Worm (Caenorhabditis elegans) whole organism, early embryonic: Measurements from ENCODE around the gene srg-62.

Source experiments
- B0310.2 ChIP-seq: sonication (generic microtip); optimal IDR thresholded peaks from 2 replicates; lab custom pipeline; 2016; ENCODE audit warnings: mild to moderate bottlenecking, missing genetic modification characterization, missing compliant biosample characterization
- F13C5.2 ChIP-seq: sonication (generic microtip); optimal IDR thresholded peaks from 2 replicates; lab custom pipeline; 2017; ENCODE audit warnings: mild to moderate bottlenecking, missing genetic modification characterization, inconsistent platforms, missing compliant biosample characterization
- aly-1 ChIP-seq: sonication (generic microtip); optimal IDR thresholded peaks from 2 replicates; lab custom pipeline; 2016; ENCODE audit warnings: missing genetic modification characterization, missing compliant biosample characterization
- ama-1 ChIP-seq: fragments of 150-350 bp; optimal IDR thresholded peaks from 2 replicates; lab custom pipeline; 2014
- ceh-13 ChIP-seq: fragments of 200-800 bp; sonication (Bioruptor generic); optimal IDR thresholded peaks from 2 replicates; lab custom pipeline; 2018; ENCODE audit warnings: mild to moderate bottlenecking, missing genetic modification characterization, missing compliant biosample characterization
- ceh-36 ChIP-seq: sonication (generic microtip); optimal IDR thresholded peaks from 2 replicates; lab custom pipeline; 2016; ENCODE audit warnings: missing genetic modification characterization, inconsistent platforms, missing compliant biosample characterization
- ets-7 ChIP-seq: sonication (generic microtip); optimal IDR thresholded peaks from 2 replicates; lab custom pipeline; 2016; ENCODE audit warnings: missing genotype, missing genetic modification characterization, missing compliant biosample characterization
- flt-1 ChIP-seq: fragments of 200-800 bp; sonication (Bioruptor generic); IDR thresholded peaks from 2 replicates; pipeline ENCODE4 v1.3.6; 2022; ENCODE audit warnings: missing genetic modification characterization, missing compliant biosample characterization
- hmbx-1 ChIP-seq: sonication (generic microtip); optimal IDR thresholded peaks from 2 replicates; lab custom pipeline; 2016; ENCODE audit warnings: mild to moderate bottlenecking, missing genetic modification characterization, missing compliant biosample characterization
- hmg-4 ChIP-seq: fragments of 200-800 bp; sonication (Bioruptor generic); optimal IDR thresholded peaks from 2 replicates; lab custom pipeline; 2018; ENCODE audit warnings: mild to moderate bottlenecking, missing genetic modification characterization, missing compliant biosample characterization
- hnd-1 ChIP-seq: sonication (generic microtip); optimal IDR thresholded peaks from 2 replicates; lab custom pipeline; 2016; ENCODE audit warnings: missing genetic modification characterization, missing compliant biosample characterization
- pes-1 ChIP-seq: fragments of 200-800 bp; sonication (Bioruptor generic); IDR thresholded peaks from 2 replicates; pipeline ENCODE4 v1.3.6; 2022; ENCODE audit warnings: missing genetic modification reagents, missing genetic modification characterization, missing compliant biosample characterization
- scrt-1 ChIP-seq: fragments of 200-800 bp; sonication (Bioruptor generic); IDR thresholded peaks from 2 replicates; pipeline ENCODE4 v1.3.6; 2022; ENCODE audit warnings: missing genetic modification characterization, missing compliant biosample characterization
- sea-1 ChIP-seq: fragments of 200-800 bp; sonication (Bioruptor generic); conservative IDR thresholded peaks from 2 replicates; pipeline ENCODE4 v1.3.6; 2022; ENCODE audit warnings: missing genetic modification characterization, missing compliant biosample characterization
- tbx-11 ChIP-seq: fragments of 200-800 bp; sonication (Bioruptor generic); IDR thresholded peaks from 2 replicates; pipeline ENCODE4 v1.3.6; 2022; ENCODE audit warnings: missing genetic modification characterization, missing compliant biosample characterization
- tbx-37 ChIP-seq: fragments of 200-800 bp; sonication (Bioruptor generic); conservative IDR thresholded peaks from 2 replicates; pipeline ENCODE4 v1.3.6; 2022; ENCODE audit warnings: missing genetic modification reagents, missing genetic modification characterization, missing compliant biosample characterization
- tra-4 ChIP-seq: sonication (generic microtip); optimal IDR thresholded peaks from 2 replicates; lab custom pipeline; 2017; ENCODE audit warnings: missing genetic modification characterization, missing compliant biosample characterization

srg-62 gene

ce11 chrV:2740228-2740627 lies 2.0 kb downstream of the srg-62 start, which contains the start of gene srg-61:
TSS of gene srg-61 (minus strand) at chrV:2740328.
- no peak for TF ChIP-seq hnd-1 (tag; lab: Kevin White, UChicago)
- TF ChIP-seq tra-4 = no peak
- no peak for TF ChIP-seq ceh-13
- TF ChIP-seq scrt-1 (GFP tag; lab: Robert Waterston, UW) = no peak
- TF ChIP-seq hmg-4 (GFP tag; lab: Kevin White, UChicago) = no peak
- TF ChIP-seq flt-1 = no peak
- TF ChIP-seq pes-1 (GFP tag; lab: Robert Waterston, UW) = no peak
- no peak for TF ChIP-seq ama-1 (lab: Kevin White, UChicago)
- no peak for TF ChIP-seq ets-7
- no peak for TF ChIP-seq tbx-11 (GFP tag; lab: Robert Waterston, UW)
- no peak for TF ChIP-seq B0310.2 (tag; lab: Kevin White, UChicago)
- TF ChIP-seq hmbx-1 = no peak
- TF ChIP-seq F13C5.2 = no peak
- no peak for TF ChIP-seq sea-1 (GFP tag; lab: Robert Waterston, UW)
- TF ChIP-seq ceh-36 (tag; lab: Kevin White, UChicago) = no peak
- no peak for TF ChIP-seq aly-1 (tag; lab: Kevin White, UChicago)

ce11 chrV:2739607-2740006 lies 2.6 kb downstream of the srg-62 start:
- TF ChIP-seq ets-7 (no peak), hnd-1 (tag; lab: Kevin White, UChicago) (no peak), ceh-36 (tag; lab: Kevin White, UChicago) (no peak)

ce11 chrV:2738174-2738573 lies 4.0 kb downstream of the srg-62 start, which contains the start of gene srg-56:
TSS of gene srg-56 (minus strand) at chrV:2738274.
- TF ChIP-seq ets-7 = no peak
- TF ChIP-seq hmbx-1 = no peak

- TF ChIP-seq flt-1 = no peak
- no peak for TF ChIP-seq hmbx-1
- TF ChIP-seq ama-1 (lab: Kevin White, UChicago) = no peak
- TF ChIP-seq sea-1 (GFP tag; lab: Robert Waterston, UW) = no peak
- no peak for TF ChIP-seq tbx-11 (GFP tag; lab: Robert Waterston, UW)
- TF ChIP-seq ets-7 = no peak
- TF ChIP-seq aly-1 (tag; lab: Kevin White, UChicago) = no peak
- no peak for TF ChIP-seq pes-1 (GFP tag; lab: Robert Waterston, UW)
- no peak for TF ChIP-seq scrt-1 (GFP tag; lab: Robert Waterston, UW)
- TF ChIP-seq hmg-4 (GFP tag; lab: Kevin White, UChicago) = no peak
- no peak for TF ChIP-seq B0310.2 (tag; lab: Kevin White, UChicago)
- TF ChIP-seq hnd-1 (tag; lab: Kevin White, UChicago) = no peak
- TF ChIP-seq F13C5.2 = no peak
- no peak for TF ChIP-seq ceh-13
Measured at ce11 chrV:2734360-2734759, 7.8 kb downstream of the srg-62 start, which contains the start of gene srg-57. TSS of gene srg-57 (minus strand) at chrV:2734460.

- TF ChIP-seq ceh-36 (tag; lab: Kevin White, UChicago) (no peak), ets-7 (no peak), tbx-11 (GFP tag; lab: Robert Waterston, UW) (no peak), sea-1 (GFP tag; lab: Robert Waterston, UW) (no peak), B0310.2 (tag; lab: Kevin White, UChicago) (no peak), ama-1 (lab: Kevin White, UChicago) (no peak), ceh-13 (no peak)
Measured at ce11 chrV:2730784-2731480, 11.3 kb downstream of the srg-62 start, which contains the start of gene dod-3. TSS of gene dod-3 (minus strand) at chrV:2731098.

- TF ChIP-seq pes-1 (GFP tag; lab: Robert Waterston, UW) (no peak), hnd-1 (tag; lab: Kevin White, UChicago) (no peak), scrt-1 (GFP tag; lab: Robert Waterston, UW) (no peak), sea-1 (GFP tag; lab: Robert Waterston, UW) (no peak), ets-7 (no peak), aly-1 (tag; lab: Kevin White, UChicago) (no peak), ceh-36 (tag; lab: Kevin White, UChicago) (no peak), hmg-4 (GFP tag; lab: Kevin White, UChicago) (no peak), flt-1 (no peak), F13C5.2 (no peak), ama-1 (lab: Kevin White, UChicago) (no peak), ceh-13 (no peak), hmbx-1 (no peak), B0310.2 (tag; lab: Kevin White, UChicago) (no peak)
Measured at ce11 chrV:2728236-2728635, 14.0 kb downstream of the srg-62 start, which contains the start of gene str-33. TSS of gene str-33 (plus strand) at chrV:2728536.

ce11 chrV:2727101-2727500 lies 15.1 kb downstream of the srg-62 start, which contains the start of gene str-13:
TSS of gene str-13 (minus strand) at chrV:2727201.
- TF ChIP-seq ama-1 (lab: Kevin White, UChicago) (no peak), hnd-1 (tag; lab: Kevin White, UChicago) (no peak), hmbx-1 (no peak), sea-1 (GFP tag; lab: Robert Waterston, UW) (no peak), flt-1 (no peak), hmg-4 (GFP tag; lab: Kevin White, UChicago) (no peak), B0310.2 (tag; lab: Kevin White, UChicago) (no peak), pes-1 (GFP tag; lab: Robert Waterston, UW) (no peak), F13C5.2 (no peak), tbx-37 (GFP tag; lab: Robert Waterston, UW) (no peak)

ce11 chrV:2725225-2725624 lies 17.0 kb downstream of the srg-62 start, which contains the start of gene srg-59:
TSS of gene srg-59 (minus strand) at chrV:2725325.
- TF ChIP-seq ets-7 (no peak), hmbx-1 (no peak), flt-1 (no peak)
